Worm (Caenorhabditis elegans) whole organism, early embryonic: Measurements from ENCODE around the gene F48E8.4.

Experiments used
- B0310.2 ChIP-seq: sonication (generic microtip); optimal IDR thresholded peaks from 2 replicates; lab custom pipeline; 2016; ENCODE audit warnings: mild to moderate bottlenecking, missing genetic modification characterization, missing compliant biosample characterization
- ama-1 ChIP-seq: fragments of 150-350 bp; optimal IDR thresholded peaks from 2 replicates; lab custom pipeline; 2014
- ets-7 ChIP-seq: sonication (generic microtip); optimal IDR thresholded peaks from 2 replicates; lab custom pipeline; 2016; ENCODE audit warnings: missing genotype, missing genetic modification characterization, missing compliant biosample characterization
- pes-1 ChIP-seq: fragments of 200-800 bp; sonication (Bioruptor generic); IDR thresholded peaks from 2 replicates; pipeline ENCODE4 v1.3.6; 2022; ENCODE audit warnings: missing genetic modification reagents, missing genetic modification characterization, missing compliant biosample characterization
- scrt-1 ChIP-seq: fragments of 200-800 bp; sonication (Bioruptor generic); IDR thresholded peaks from 2 replicates; pipeline ENCODE4 v1.3.6; 2022; ENCODE audit warnings: missing genetic modification characterization, missing compliant biosample characterization

ce11 chrIII:5404998-5405397 is 48.4 kb upstream of the F48E8.4 start:
- TF ChIP-seq scrt-1 (GFP tag; lab: Robert Waterston, UW) (no peak), pes-1 (GFP tag; lab: Robert Waterston, UW) (no peak), ets-7 (tag; lab: Kevin White, UChicago) (no peak), B0310.2 (tag; lab: Kevin White, UChicago) (no peak), ama-1 (no peak)
